Worm (Caenorhabditis elegans) whole organism, L3 larva: ENCODE measurements around the gene srsx-11.

Experiments used
- ZK546.5 ChIP-seq: sonication (generic microtip); optimal IDR thresholded peaks from 2 replicates; lab custom pipeline; 2017; ENCODE audit warnings: missing biosample characterization, missing genetic modification characterization
- ama-1 ChIP-seq: fragments of 150-350 bp; optimal IDR thresholded peaks from 2 replicates; lab custom pipeline; 2018
- ceh-28 ChIP-seq: fragments of 150-350 bp; optimal IDR thresholded peaks from 2 replicates; lab custom pipeline; 2014; ENCODE audit warnings: missing biosample characterization, missing genetic modification reagents, missing genetic modification characterization
- ceh-82 ChIP-seq: fragments of 150-350 bp; optimal IDR thresholded peaks from 2 replicates; lab custom pipeline; 2014; ENCODE audit warnings: missing biosample characterization, missing genetic modification characterization
- fos-1 ChIP-seq: fragments of 150-350 bp; optimal IDR thresholded peaks from 2 replicates; lab custom pipeline; 2014; ENCODE audit warnings: missing biosample characterization, missing genetic modification characterization
- nhr-11 ChIP-seq: fragments of 150-350 bp; optimal IDR thresholded peaks from 2 replicates; lab custom pipeline; 2014; ENCODE audit warnings: missing biosample characterization, missing genetic modification characterization
- nhr-12 ChIP-seq: fragments of 150-350 bp; optimal IDR thresholded peaks from 2 replicates; lab custom pipeline; 2014; ENCODE audit warnings: missing biosample characterization, missing genetic modification characterization
- nhr-28 ChIP-seq: fragments of 150-350 bp; optimal IDR thresholded peaks from 2 replicates; lab custom pipeline; 2014; ENCODE audit warnings: missing biosample characterization, missing genetic modification characterization
- pha-4 ChIP-seq: fragments of 150-350 bp; optimal IDR thresholded peaks from 2 replicates; lab custom pipeline; 2014; ENCODE audit warnings: missing biosample characterization, missing genetic modification reagents, missing genetic modification characterization
- skn-1 ChIP-seq: fragments of 150-350 bp; optimal IDR thresholded peaks from 2 replicates; lab custom pipeline; 2014; ENCODE audit warnings: missing biosample characterization, missing genetic modification characterization

- TF ChIP-seq skn-1, result no peak
- no peak for TF ChIP-seq nhr-11
- no peak for TF ChIP-seq fos-1 (tag; lab: Kevin White, UChicago)
- TF ChIP-seq nhr-12, result no peak
- TF ChIP-seq ZK546.5 (tag; lab: Kevin White, UChicago), result no peak
- no peak for TF ChIP-seq nhr-28 (tag; lab: Kevin White, UChicago)
- no peak for TF ChIP-seq ama-1
- no peak for TF ChIP-seq pha-4 (tag; lab: Kevin White, UChicago)
- no peak for TF ChIP-seq ceh-82 (tag; lab: Kevin White, UChicago)
- TF ChIP-seq ceh-28, result no peak
These were observed 16.2 kb upstream of the srsx-11 start, which contains the start of gene ncx-9 for ce11 chrV:4995155-4995554.
